Worm (Caenorhabditis elegans) whole organism, early embryonic: Measurements from ENCODE around the gene R144.6.

Source experiments
- B0310.2 ChIP-seq: sonication (generic microtip); optimal IDR thresholded peaks from 2 replicates; lab custom pipeline; 2016; ENCODE audit warnings: mild to moderate bottlenecking, missing genetic modification characterization, missing compliant biosample characterization
- F13C5.2 ChIP-seq: sonication (generic microtip); optimal IDR thresholded peaks from 2 replicates; lab custom pipeline; 2017; ENCODE audit warnings: mild to moderate bottlenecking, missing genetic modification characterization, inconsistent platforms, missing compliant biosample characterization
- aly-1 ChIP-seq: sonication (generic microtip); optimal IDR thresholded peaks from 2 replicates; lab custom pipeline; 2016; ENCODE audit warnings: missing genetic modification characterization, missing compliant biosample characterization
- ama-1 ChIP-seq: fragments of 150-350 bp; optimal IDR thresholded peaks from 2 replicates; lab custom pipeline; 2014
- ceh-13 ChIP-seq: fragments of 200-800 bp; sonication (Bioruptor generic); optimal IDR thresholded peaks from 2 replicates; lab custom pipeline; 2018; ENCODE audit warnings: mild to moderate bottlenecking, missing genetic modification characterization, missing compliant biosample characterization
- ceh-36 ChIP-seq: sonication (generic microtip); optimal IDR thresholded peaks from 2 replicates; lab custom pipeline; 2016; ENCODE audit warnings: missing genetic modification characterization, inconsistent platforms, missing compliant biosample characterization
- ets-7 ChIP-seq: sonication (generic microtip); optimal IDR thresholded peaks from 2 replicates; lab custom pipeline; 2016; ENCODE audit warnings: missing genotype, missing genetic modification characterization, missing compliant biosample characterization
- flt-1 ChIP-seq: fragments of 200-800 bp; sonication (Bioruptor generic); IDR thresholded peaks from 2 replicates; pipeline ENCODE4 v1.3.6; 2022; ENCODE audit warnings: missing genetic modification characterization, missing compliant biosample characterization
- hmbx-1 ChIP-seq: sonication (generic microtip); optimal IDR thresholded peaks from 2 replicates; lab custom pipeline; 2016; ENCODE audit warnings: mild to moderate bottlenecking, missing genetic modification characterization, missing compliant biosample characterization
- hmg-4 ChIP-seq: fragments of 200-800 bp; sonication (Bioruptor generic); optimal IDR thresholded peaks from 2 replicates; lab custom pipeline; 2018; ENCODE audit warnings: mild to moderate bottlenecking, missing genetic modification characterization, missing compliant biosample characterization
- hnd-1 ChIP-seq: sonication (generic microtip); optimal IDR thresholded peaks from 2 replicates; lab custom pipeline; 2016; ENCODE audit warnings: missing genetic modification characterization, missing compliant biosample characterization
- pes-1 ChIP-seq: fragments of 200-800 bp; sonication (Bioruptor generic); IDR thresholded peaks from 2 replicates; pipeline ENCODE4 v1.3.6; 2022; ENCODE audit warnings: missing genetic modification reagents, missing genetic modification characterization, missing compliant biosample characterization
- scrt-1 ChIP-seq: fragments of 200-800 bp; sonication (Bioruptor generic); IDR thresholded peaks from 2 replicates; pipeline ENCODE4 v1.3.6; 2022; ENCODE audit warnings: missing genetic modification characterization, missing compliant biosample characterization
- sea-1 ChIP-seq: fragments of 200-800 bp; sonication (Bioruptor generic); conservative IDR thresholded peaks from 2 replicates; pipeline ENCODE4 v1.3.6; 2022; ENCODE audit warnings: missing genetic modification characterization, missing compliant biosample characterization
- tbx-11 ChIP-seq: fragments of 200-800 bp; sonication (Bioruptor generic); IDR thresholded peaks from 2 replicates; pipeline ENCODE4 v1.3.6; 2022; ENCODE audit warnings: missing genetic modification characterization, missing compliant biosample characterization
- tbx-37 ChIP-seq: fragments of 200-800 bp; sonication (Bioruptor generic); conservative IDR thresholded peaks from 2 replicates; pipeline ENCODE4 v1.3.6; 2022; ENCODE audit warnings: missing genetic modification reagents, missing genetic modification characterization, missing compliant biosample characterization
- tra-4 ChIP-seq: sonication (generic microtip); optimal IDR thresholded peaks from 2 replicates; lab custom pipeline; 2017; ENCODE audit warnings: missing genetic modification characterization, missing compliant biosample characterization

Gene R144.6

ce11 chrIII:5010723-5011122 is 6.2 kb upstream of the R144.6 start:
- no peak for TF ChIP-seq flt-1 (GFP tag; lab: Robert Waterston, UW)
- TF ChIP-seq F13C5.2: no peak
- TF ChIP-seq ceh-13: no peak
- no peak for TF ChIP-seq ceh-36 (tag; lab: Kevin White, UChicago)
- no peak for TF ChIP-seq ets-7
- TF ChIP-seq tra-4: no peak
- TF ChIP-seq hmbx-1 (tag; lab: Kevin White, UChicago): no peak

- TF ChIP-seq hmbx-1 (tag; lab: Kevin White, UChicago) (no peak), sea-1 (GFP tag; lab: Robert Waterston, UW) (no peak), tra-4 (no peak), tbx-37 (GFP tag; lab: Robert Waterston, UW) (no peak), pes-1 (GFP tag; lab: Robert Waterston, UW) (no peak), ceh-13 (no peak), ets-7 (no peak), aly-1 (tag; lab: Kevin White, UChicago) (no peak), ama-1 (lab: Kevin White, UChicago) (no peak), F13C5.2 (no peak)
Observed at ce11 chrIII:5008730-5009129, 4.2 kb upstream of the R144.6 start, which contains the start of gene R144.11. Gene R144.11 (minus strand): TSS chrIII:5008830.

- TF ChIP-seq ceh-36 (tag; lab: Kevin White, UChicago) (no peak), flt-1 (GFP tag; lab: Robert Waterston, UW) (no peak)
Observed at ce11 chrIII:5006881-5007280, 2.4 kb upstream of the R144.6 start, which contains the start of gene R144.12. Gene R144.12 (minus strand): TSS chrIII:5006981.

- TF ChIP-seq aly-1 (tag; lab: Kevin White, UChicago) (no peak), F13C5.2 (no peak), ceh-36 (tag; lab: Kevin White, UChicago) (no peak), ama-1 (lab: Kevin White, UChicago) (no peak), hnd-1 (tag; lab: Kevin White, UChicago) (no peak), tbx-11 (GFP tag; lab: Robert Waterston, UW) (no peak), pes-1 (GFP tag; lab: Robert Waterston, UW) (no peak), sea-1 (GFP tag; lab: Robert Waterston, UW) (no peak), hmg-4 (GFP tag; lab: Kevin White, UChicago) (no peak), ceh-13 (no peak), ets-7 (no peak), tra-4 (no peak), flt-1 (GFP tag; lab: Robert Waterston, UW) (no peak), tbx-37 (GFP tag; lab: Robert Waterston, UW) (no peak), B0310.2 (tag; lab: Kevin White, UChicago) (no peak), scrt-1 (GFP tag; lab: Robert Waterston, UW) (no peak), hmbx-1 (tag; lab: Kevin White, UChicago) (no peak)
Observed at ce11 chrIII:5002231-5002630, 2.3 kb downstream of the R144.6 start, which contains the start of gene R144.10. Gene R144.10 (minus strand): TSS chrIII:5002331.

ce11 chrIII:4998956-4999425 is 5.5 kb downstream of the R144.6 start, which contains the start of gene smcr-8:
Gene smcr-8 (plus strand): TSS chrIII:4999375.
- TF ChIP-seq hnd-1 (tag; lab: Kevin White, UChicago): no peak
- TF ChIP-seq flt-1 (GFP tag; lab: Robert Waterston, UW): no peak
- TF ChIP-seq B0310.2 (tag; lab: Kevin White, UChicago): no peak
- TF ChIP-seq hmg-4 (GFP tag; lab: Kevin White, UChicago): no peak
- TF ChIP-seq tbx-11 (GFP tag; lab: Robert Waterston, UW): no peak
- TF ChIP-seq ets-7: no peak
- no peak for TF ChIP-seq hmbx-1 (tag; lab: Kevin White, UChicago)
- TF ChIP-seq aly-1 (tag; lab: Kevin White, UChicago): no peak
- no peak for TF ChIP-seq ceh-36 (tag; lab: Kevin White, UChicago)
- TF ChIP-seq tbx-37 (GFP tag; lab: Robert Waterston, UW): no peak
- TF ChIP-seq scrt-1 (GFP tag; lab: Robert Waterston, UW): no peak
- TF ChIP-seq ceh-13: no peak
- no peak for TF ChIP-seq pes-1 (GFP tag; lab: Robert Waterston, UW)

- no peak for TF ChIP-seq scrt-1 (GFP tag; lab: Robert Waterston, UW)
- TF ChIP-seq ceh-36 (tag; lab: Kevin White, UChicago): no peak
Observed at ce11 chrIII:4998111-4998859, 6.2 kb downstream of the R144.6 start, which contains the start of gene tmem-131. Gene tmem-131 (minus strand): TSS chrIII:4998161.

ce11 chrIII:4987666-4988065 is 16.9 kb downstream of the R144.6 start:
- TF ChIP-seq hnd-1 (tag; lab: Kevin White, UChicago): no peak
- no peak for TF ChIP-seq aly-1 (tag; lab: Kevin White, UChicago)
- TF ChIP-seq ets-7: no peak
- no peak for TF ChIP-seq hmg-4 (GFP tag; lab: Kevin White, UChicago)
- TF ChIP-seq sea-1 (GFP tag; lab: Robert Waterston, UW): no peak
- TF ChIP-seq scrt-1 (GFP tag; lab: Robert Waterston, UW): no peak
- no peak for TF ChIP-seq ama-1 (lab: Kevin White, UChicago)
- TF ChIP-seq flt-1 (GFP tag; lab: Robert Waterston, UW): no peak
- no peak for TF ChIP-seq ceh-13
- TF ChIP-seq tbx-11 (GFP tag; lab: Robert Waterston, UW): no peak
- TF ChIP-seq B0310.2 (tag; lab: Kevin White, UChicago): no peak
- TF ChIP-seq tbx-37 (GFP tag; lab: Robert Waterston, UW): no peak
- TF ChIP-seq ceh-36 (tag; lab: Kevin White, UChicago): no peak
- TF ChIP-seq F13C5.2: no peak
- TF ChIP-seq hmbx-1 (tag; lab: Kevin White, UChicago): no peak
